Worm (Caenorhabditis elegans) whole organism, L2 larva: Measurements from ENCODE around the gene lgc-50.

Source experiments
- C34F6.9 ChIP-seq: fragments of 150-350 bp; optimal IDR thresholded peaks from 2 replicates; lab custom pipeline; 2014; ENCODE audit warnings: missing biosample characterization, missing genetic modification characterization
- F13H6.1 ChIP-seq: sonication (generic microtip); optimal IDR thresholded peaks from 2 replicates; lab custom pipeline; 2016; ENCODE audit warnings: missing genetic modification characterization, missing compliant biosample characterization
- Y55F3AM.14 ChIP-seq: fragments of 200-800 bp; sonication (Bioruptor generic); optimal IDR thresholded peaks from 2 replicates; lab custom pipeline; 2018; ENCODE audit warnings: mild to moderate bottlenecking, missing genetic modification characterization, missing compliant biosample characterization
- ZK546.5 ChIP-seq: sonication (generic microtip); optimal IDR thresholded peaks from 2 replicates; lab custom pipeline; 2017; ENCODE audit warnings: missing biosample characterization, missing genetic modification characterization
- alr-1 ChIP-seq: fragments of 150-350 bp; optimal IDR thresholded peaks from 2 replicates; lab custom pipeline; 2014; ENCODE audit warnings: missing biosample characterization, missing genetic modification characterization
- aly-2 ChIP-seq: fragments of 150-350 bp; optimal IDR thresholded peaks from 2 replicates; lab custom pipeline; 2014; ENCODE audit warnings: missing biosample characterization, missing genetic modification characterization
- ama-1 ChIP-seq: fragments of 150-350 bp; optimal IDR thresholded peaks from 2 replicates; lab custom pipeline; 2018; ENCODE audit warnings: inconsistent platforms
- blmp-1 ChIP-seq: sonication (generic microtip); optimal IDR thresholded peaks from 2 replicates; lab custom pipeline; 2017; ENCODE audit warnings: missing genetic modification characterization, mild to moderate bottlenecking, missing compliant biosample characterization, antibody characterized with exemption, moderate library complexity; ENCODE audit not compliant: insufficient read depth
- ceh-16 ChIP-seq: fragments of 150-350 bp; optimal IDR thresholded peaks from 2 replicates; lab custom pipeline; 2014; ENCODE audit warnings: missing biosample characterization, missing genetic modification characterization
- ceh-82 ChIP-seq: fragments of 150-350 bp; optimal IDR thresholded peaks from 2 replicates; lab custom pipeline; 2014; ENCODE audit warnings: missing biosample characterization, missing genetic modification characterization
- crh-2 ChIP-seq: sonication (generic microtip); optimal IDR thresholded peaks from 2 replicates; lab custom pipeline; 2017; ENCODE audit warnings: missing biosample characterization, missing genetic modification characterization
- dmd-4 ChIP-seq: sonication (generic microtip); optimal IDR thresholded peaks from 2 replicates; lab custom pipeline; 2017; ENCODE audit warnings: missing biosample characterization, missing genetic modification characterization
- elt-1 ChIP-seq: fragments of 150-350 bp; optimal IDR thresholded peaks from 2 replicates; lab custom pipeline; 2014; ENCODE audit warnings: missing biosample characterization, missing genetic modification characterization
- elt-3 ChIP-seq: sonication (generic microtip); optimal IDR thresholded peaks from 2 replicates; lab custom pipeline; 2017; ENCODE audit warnings: missing biosample characterization, missing genetic modification characterization
- fos-1 ChIP-seq: fragments of 150-350 bp; optimal IDR thresholded peaks from 2 replicates; lab custom pipeline; 2014; ENCODE audit warnings: missing biosample characterization, missing genetic modification characterization
- gmeb-1 ChIP-seq: fragments of 150-350 bp; optimal IDR thresholded peaks from 2 replicates; lab custom pipeline; 2014; ENCODE audit warnings: missing biosample characterization, missing genetic modification characterization
- lin-11 ChIP-seq: fragments of 150-350 bp; sonication (generic microtip); optimal IDR thresholded peaks from 2 replicates; lab custom pipeline; 2014; ENCODE audit warnings: missing biosample characterization, missing genetic modification characterization, inconsistent platforms, mixed read lengths
- lin-13 ChIP-seq: fragments of 150-350 bp; optimal IDR thresholded peaks from 2 replicates; lab custom pipeline; 2014; ENCODE audit warnings: missing biosample characterization, missing genetic modification reagents, missing genetic modification characterization
- lin-39 ChIP-seq: fragments of 150-350 bp; optimal IDR thresholded peaks from 2 replicates; lab custom pipeline; 2014; ENCODE audit warnings: missing biosample characterization, missing genetic modification reagents, missing genetic modification characterization
- lsy-2 ChIP-seq, 2 experiments: fragments of 150-350 bp in 1 of 2; sonication (generic microtip) in 1 of 2; optimal IDR thresholded peaks; 2 replicates each; lab custom pipeline; 2014 to 2017; ENCODE audit warnings: missing biosample characterization in 2 of 2, missing genetic modification characterization in 2 of 2
- mab-5 ChIP-seq: fragments of 150-350 bp; optimal IDR thresholded peaks from 2 replicates; lab custom pipeline; 2014; ENCODE audit warnings: missing biosample characterization, missing genetic modification characterization
- mbf-1 ChIP-seq: sonication (generic microtip); optimal IDR thresholded peaks from 2 replicates; lab custom pipeline; 2017; ENCODE audit warnings: missing biosample characterization, missing genetic modification characterization
- mdl-1 ChIP-seq, 2 experiments: fragments of 150-350 bp in 1 of 2; sonication (generic microtip) in 1 of 2; optimal IDR thresholded peaks; 2 replicates each; lab custom pipeline; 2017; ENCODE audit warnings: missing biosample characterization in 2 of 2, missing genetic modification characterization in 2 of 2
- nhr-10 ChIP-seq: sonication (generic microtip); optimal IDR thresholded peaks from 2 replicates; lab custom pipeline; 2017; ENCODE audit warnings: missing biosample characterization, missing genetic modification characterization
- nhr-11 ChIP-seq: fragments of 150-350 bp; optimal IDR thresholded peaks from 2 replicates; lab custom pipeline; 2014; ENCODE audit warnings: missing biosample characterization, missing genetic modification characterization
- nhr-12 ChIP-seq: fragments of 150-350 bp; optimal IDR thresholded peaks from 2 replicates; lab custom pipeline; 2014; ENCODE audit warnings: missing biosample characterization, missing genetic modification characterization
- nhr-129 ChIP-seq: fragments of 150-350 bp; optimal IDR thresholded peaks from 2 replicates; lab custom pipeline; 2014; ENCODE audit warnings: missing biosample characterization, missing genetic modification characterization
- nhr-21 ChIP-seq: fragments of 150-350 bp; optimal IDR thresholded peaks from 2 replicates; lab custom pipeline; 2014; ENCODE audit warnings: missing biosample characterization, missing genetic modification characterization
- nhr-23 ChIP-seq: fragments of 150-350 bp; optimal IDR thresholded peaks from 2 replicates; lab custom pipeline; 2014; ENCODE audit warnings: missing biosample characterization, missing genetic modification reagents, missing genetic modification characterization
- nhr-237 ChIP-seq: fragments of 150-350 bp; optimal IDR thresholded peaks from 2 replicates; lab custom pipeline; 2014; ENCODE audit warnings: missing biosample characterization, missing genetic modification characterization
- nhr-25 ChIP-seq: fragments of 150-350 bp; sonication (generic microtip); optimal IDR thresholded peaks from 3 replicates; lab custom pipeline; 2014; ENCODE audit warnings: missing biosample characterization, missing genetic modification characterization
- nhr-6 ChIP-seq: fragments of 150-350 bp; optimal IDR thresholded peaks from 2 replicates; lab custom pipeline; 2014; ENCODE audit warnings: missing biosample characterization, missing genetic modification characterization
- nhr-77 ChIP-seq: fragments of 150-350 bp; optimal IDR thresholded peaks from 2 replicates; lab custom pipeline; 2014; ENCODE audit warnings: missing biosample characterization, missing genetic modification characterization
- peb-1 ChIP-seq: fragments of 150-350 bp; optimal IDR thresholded peaks from 2 replicates; lab custom pipeline; 2014; ENCODE audit warnings: missing biosample characterization, missing genetic modification characterization
- sem-4 ChIP-seq: fragments of 150-350 bp; optimal IDR thresholded peaks from 2 replicates; lab custom pipeline; 2014; ENCODE audit warnings: missing biosample characterization, missing genetic modification reagents, missing genetic modification characterization
- skn-1 ChIP-seq: sonication (generic microtip); optimal IDR thresholded peaks from 2 replicates; lab custom pipeline; 2017; ENCODE audit warnings: missing biosample characterization, missing genetic modification characterization
- sma-3 ChIP-seq: sonication (generic microtip); optimal IDR thresholded peaks from 2 replicates; lab custom pipeline; 2016; ENCODE audit warnings: missing genetic modification reagents, missing genetic modification characterization, missing compliant biosample characterization
- sma-9 ChIP-seq, 2 experiments: fragments of 150-350 bp in 1 of 2; sonication (generic microtip) in 1 of 2; optimal IDR thresholded peaks; 2 replicates each; lab custom pipeline; 2014 to 2016; ENCODE audit warnings: missing genetic modification characterization in 2 of 2, mild to moderate bottlenecking in 1 of 2, missing biosample characterization in 1 of 2, missing compliant biosample characterization in 1 of 2, missing genetic modification reagents in 1 of 2, moderate library complexity in 1 of 2
- snpc-4 ChIP-seq: fragments of 150-350 bp; optimal IDR thresholded peaks from 2 replicates; lab custom pipeline; 2014; ENCODE audit warnings: missing biosample characterization, missing genetic modification characterization
- unc-39 ChIP-seq: fragments of 150-350 bp; optimal IDR thresholded peaks from 2 replicates; lab custom pipeline; 2014; ENCODE audit warnings: missing biosample characterization, missing genetic modification characterization
- unc-55 ChIP-seq: fragments of 150-350 bp; sonication (generic microtip); optimal IDR thresholded peaks from 3 replicates; lab custom pipeline; 2014; ENCODE audit warnings: missing biosample characterization, missing genetic modification reagents, missing genetic modification characterization
- unc-62 ChIP-seq: fragments of 150-350 bp; optimal IDR thresholded peaks from 2 replicates; lab custom pipeline; 2014; ENCODE audit warnings: missing biosample characterization, missing genetic modification reagents, missing genetic modification characterization
- zag-1 ChIP-seq: fragments of 150-350 bp; optimal IDR thresholded peaks from 2 replicates; lab custom pipeline; 2014; ENCODE audit warnings: missing biosample characterization, missing genetic modification characterization
- ztf-1 ChIP-seq: fragments of 200-800 bp; sonication (Bioruptor generic); conservative IDR thresholded peaks from 2 replicates; pipeline ENCODE4 v1.3.6; 2022; ENCODE audit warnings: missing genetic modification characterization, missing compliant biosample characterization
- ztf-11 ChIP-seq: sonication (generic microtip); optimal IDR thresholded peaks from 2 replicates; lab custom pipeline; 2017; ENCODE audit warnings: missing biosample characterization, missing genetic modification characterization

The lgc-50 gene

ce11 chrIII:7395354-7395753 lies at the start of gene lgc-50:
Gene lgc-50 (minus strand): TSS chrIII:7395454.
- TF ChIP-seq ztf-11 (no peak), ama-1 (lab: Kevin White, UChicago) (no peak), nhr-21 (tag; lab: Kevin White, UChicago) (no peak), unc-62 (GFP tag; lab: Kevin White, UChicago) (no peak), fos-1 (tag; lab: Kevin White, UChicago) (no peak), nhr-12 (no peak), mab-5 (no peak), nhr-10 (tag; lab: Kevin White, UChicago) (no peak), mdl-1 (tag; optimal IDR thresholded peaks at IDR 0.05; lab: Kevin White, UChicago) (no peak), dmd-4 (tag; lab: Kevin White, UChicago) (no peak), nhr-6 (tag; lab: Kevin White, UChicago) (no peak), mbf-1 (tag; lab: Kevin White, UChicago) (no peak), sma-3 (GFP tag; lab: Kevin White, UChicago) (no peak), unc-55 (GFP tag; lab: Kevin White, UChicago) (no peak), nhr-25 (no peak), lin-39 (no peak), nhr-23 (tag; lab: Kevin White, UChicago) (no peak), crh-2 (tag; lab: Kevin White, UChicago) (no peak), lsy-2 (tag; optimal IDR thresholded peaks at IDR 0.05; lab: Kevin White, UChicago) (no peak)

DNA sequence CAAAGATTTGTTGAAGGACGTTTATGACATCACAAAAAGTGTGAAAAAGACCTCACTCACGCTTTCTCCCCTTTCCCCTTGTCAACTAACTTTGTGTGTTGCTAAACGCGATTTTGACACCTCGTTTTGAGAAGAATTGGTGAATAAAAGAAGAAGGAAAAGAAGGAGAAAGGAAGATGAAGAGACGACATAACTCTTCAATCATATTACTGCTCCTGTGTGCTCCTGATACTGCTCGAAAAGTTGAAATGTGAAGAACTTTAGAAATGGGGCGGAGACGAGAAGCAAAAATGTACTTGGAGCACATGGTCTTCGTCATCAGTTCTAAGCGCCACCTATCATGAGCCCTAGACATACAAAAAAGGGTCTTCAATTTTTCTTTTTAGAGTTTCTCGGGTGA lies 3.8 kb upstream of the lgc-50 start:
- TF ChIP-seq skn-1 (tag; lab: Kevin White, UChicago), result no peak
- TF ChIP-seq elt-3, result no peak

- TF ChIP-seq nhr-129 (tag; lab: Kevin White, UChicago) (peak; percentile 25), fos-1 (tag; lab: Kevin White, UChicago) (peak; percentile 1), zag-1 (tag; lab: Kevin White, UChicago) (no peak), lsy-2 (tag; optimal IDR thresholded peaks at IDR 0.05; lab: Kevin White, UChicago) (peak in 1 of 2 experiments; percentile 28), sma-3 (GFP tag; lab: Kevin White, UChicago) (no peak)
Measured at ce11 chrIII:7397196-7397595, 1.9 kb upstream of the lgc-50 start.

DNA sequence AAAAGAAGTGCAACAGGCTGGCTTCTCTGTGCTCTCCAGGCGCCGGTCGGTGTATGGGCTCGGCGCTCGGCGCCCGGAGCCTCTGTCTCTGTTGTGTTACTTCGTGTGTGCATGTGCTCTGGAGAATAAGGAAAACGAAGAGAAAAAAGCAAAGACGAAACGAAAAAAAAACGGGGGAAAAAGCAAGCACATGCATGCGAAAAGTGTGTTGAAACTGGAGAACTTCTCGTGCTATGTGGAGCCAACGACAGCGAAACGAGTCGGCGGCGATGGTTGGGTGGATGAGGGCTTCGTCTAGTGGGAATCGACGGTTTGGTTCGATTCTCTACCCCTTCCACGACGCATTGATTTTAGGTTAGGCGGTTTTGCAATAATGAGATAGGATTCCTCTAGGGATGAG lies 7.9 kb downstream of the lgc-50 start:
- TF ChIP-seq snpc-4 (tag; lab: Kevin White, UChicago) (peak; percentile 38), C34F6.9 (peak; percentile 55), nhr-21 (tag; lab: Kevin White, UChicago) (peak; percentile 11), dmd-4 (tag; lab: Kevin White, UChicago) (no peak), nhr-12 (no peak), ztf-1 (GFP tag; lab: Robert Waterston, UW) (no peak), sem-4 (no peak), unc-39 (no peak), mdl-1 (tag; optimal IDR thresholded peaks at IDR 0.05; lab: Kevin White, UChicago) (peak in 1 of 2 experiments; percentile 36), nhr-77 (tag; lab: Kevin White, UChicago) (no peak), nhr-237 (no peak), nhr-11 (tag; lab: Kevin White, UChicago) (no peak), nhr-6 (tag; lab: Kevin White, UChicago) (no peak), lin-11 (tag; lab: Kevin White, UChicago) (peak; percentile 72), zag-1 (tag; lab: Kevin White, UChicago) (peak; percentile 44), ztf-11 (no peak), ama-1 (lab: Kevin White, UChicago) (no peak), nhr-25 (no peak), nhr-129 (tag; lab: Kevin White, UChicago) (peak; percentile 30), F13H6.1 (peak; percentile 71), sma-9 (GFP tag; optimal IDR thresholded peaks at IDR 0.05; lab: Kevin White, UChicago) (peak; percentile 57), sma-9 (tag; optimal IDR thresholded peaks at IDR 0.05; lab: Kevin White, UChicago) (no peak), unc-62 (GFP tag; lab: Kevin White, UChicago) (no peak), ceh-16 (tag; lab: Kevin White, UChicago) (no peak), aly-2 (no peak), mab-5 (no peak), crh-2 (tag; lab: Kevin White, UChicago) (peak; percentile 62), blmp-1 (tag; lab: Kevin White, UChicago) (no peak), ZK546.5 (tag; lab: Kevin White, UChicago) (no peak), skn-1 (tag; lab: Kevin White, UChicago) (no peak), peb-1 (tag; lab: Kevin White, UChicago) (no peak), elt-1 (no peak), lin-13 (no peak), elt-3 (no peak), nhr-23 (tag; lab: Kevin White, UChicago) (no peak), lin-39 (no peak), fos-1 (tag; lab: Kevin White, UChicago) (peak; percentile 33), unc-55 (GFP tag; lab: Kevin White, UChicago) (peak; percentile 53), gmeb-1 (tag; lab: Kevin White, UChicago) (peak; percentile 56), lsy-2 (tag; optimal IDR thresholded peaks at IDR 0.05; lab: Kevin White, UChicago) (peak; percentile 55 to 56), ceh-82 (tag; lab: Kevin White, UChicago) (no peak), Y55F3AM.14 (GFP tag; lab: Kevin White, UChicago) (peak; percentile 99), alr-1 (tag; lab: Kevin White, UChicago) (no peak)
